Worm (Caenorhabditis elegans) whole organism, L1 larva: ENCODE data around the gene Y17D7B.2.

Experiments
- aly-2 ChIP-seq: fragments of 150-350 bp; optimal IDR thresholded peaks from 2 replicates; lab custom pipeline; 2014; ENCODE audit warnings: missing biosample characterization, missing genetic modification characterization
- efl-1 ChIP-seq, 4 experiments: fragments of 150-350 bp; optimal IDR thresholded peaks in 3 of 4; peaks in 1 of 4; 1 replicate in 1 of 4; 2 replicates in 3 of 4; lab custom pipeline; 2014; ENCODE audit warnings: missing biosample characterization in 2 of 4, missing genetic modification characterization in 2 of 4, missing genetic modification reagents in 2 of 4
- efl-3 ChIP-seq: fragments of 200-800 bp; sonication (Bioruptor generic); optimal IDR thresholded peaks from 2 replicates; lab custom pipeline; 2018; ENCODE audit warnings: mild to moderate bottlenecking, missing genetic modification characterization, missing compliant biosample characterization
- egl-27 ChIP-seq, 2 experiments: fragments of 150-350 bp in 1 of 2; sonication (generic microtip); optimal IDR thresholded peaks; 3 replicates each; lab custom pipeline; 2017 to 2018; ENCODE audit warnings: missing biosample characterization in 2 of 2, missing genetic modification characterization in 2 of 2, missing genetic modification reagents in 2 of 2
- mab-9 ChIP-seq: fragments of 200-800 bp; sonication (Bioruptor generic); IDR thresholded peaks from 2 replicates; pipeline ENCODE4 v1.3.6; 2022; ENCODE audit warnings: missing genetic modification reagents, missing genetic modification characterization, missing compliant biosample characterization
- nhr-237 ChIP-seq: fragments of 150-350 bp; optimal IDR thresholded peaks from 2 replicates; lab custom pipeline; 2014; ENCODE audit warnings: missing biosample characterization, missing genetic modification characterization
- nhr-28 ChIP-seq: fragments of 150-350 bp; optimal IDR thresholded peaks from 2 replicates; lab custom pipeline; 2014; ENCODE audit warnings: missing biosample characterization, missing genetic modification characterization
- nhr-77 ChIP-seq: fragments of 150-350 bp; optimal IDR thresholded peaks from 2 replicates; lab custom pipeline; 2014; ENCODE audit warnings: missing biosample characterization, missing genetic modification characterization
- pqm-1 ChIP-seq: sonication (generic microtip); optimal IDR thresholded peaks from 3 replicates; lab custom pipeline; 2017; ENCODE audit warnings: missing biosample characterization, missing genetic modification characterization
- unc-62 ChIP-seq: fragments of 150-350 bp; optimal IDR thresholded peaks from 2 replicates; lab custom pipeline; 2014; ENCODE audit warnings: missing biosample characterization, missing genetic modification reagents, missing genetic modification characterization

ce11 chrV:18827374-18827773 lies 39.8 kb downstream of the Y17D7B.2 start:
- TF ChIP-seq nhr-28 (tag; lab: Kevin White, UChicago) (no peak), nhr-237 (tag; lab: Kevin White, UChicago) (no peak), unc-62 (GFP tag; lab: Kevin White, UChicago) (no peak), efl-3 (GFP tag; lab: Kevin White, UChicago) (no peak), aly-2 (no peak), mab-9 (GFP tag; lab: Robert Waterston, UW) (no peak), nhr-77 (no peak), efl-1 (optimal IDR thresholded peaks at IDR 0.05; lab: Kevin White, UChicago) (no peak), efl-1 (GFP tag; optimal IDR thresholded peaks at IDR 0.05 in 1 of 2; lab: Kevin White, UChicago) (no peak), egl-27 (tag; optimal IDR thresholded peaks at IDR 0.05; lab: Kevin White, UChicago) (no peak), pqm-1 (tag; lab: Kevin White, UChicago) (no peak)
